Fruit fly (Drosophila melanogaster) whole organism, wandering third instar larva: ENCODE measurements around the gene CG14966.

ENCODE experiments used
- Abd-B ChIP-seq: fragments of >200 bp; optimal IDR thresholded peaks from 2 replicates; lab custom pipeline; 2017; ENCODE audit warnings: missing biosample characterization, missing genetic modification characterization
- CG32264 ChIP-seq: fragments of 200-800 bp; sonication (Bioruptor generic); optimal IDR thresholded peaks from 2 replicates; lab custom pipeline; 2016; ENCODE audit warnings: missing biosample characterization, missing genetic modification characterization
- CG9705 ChIP-seq: fragments of 200-800 bp; sonication (Bioruptor generic); optimal IDR thresholded peaks from 2 replicates; lab custom pipeline; 2018; ENCODE audit warnings: missing biosample characterization, mild to moderate bottlenecking, missing genetic modification characterization
- CrebA ChIP-seq: fragments of 200-800 bp; sonication (Bioruptor generic); optimal IDR thresholded peaks from 2 replicates; lab custom pipeline; 2016; ENCODE audit warnings: missing biosample characterization, mild to moderate bottlenecking, missing genetic modification characterization, borderline replicate concordance
- Dfd ChIP-seq: fragments of >200 bp; optimal IDR thresholded peaks from 2 replicates; lab custom pipeline; 2017; ENCODE audit warnings: missing biosample characterization, missing genetic modification characterization
- Dif ChIP-seq: fragments of 200-275, 200-300 bp; sonication (Bioruptor generic); optimal IDR thresholded peaks from 2 replicates; lab custom pipeline; 2018; ENCODE audit warnings: missing biosample characterization, missing genetic modification characterization; ENCODE audit not compliant: partially characterized antibody
- GATAd ChIP-seq: sonication (Bioruptor generic); optimal IDR thresholded peaks from 2 replicates; lab custom pipeline; 2016; ENCODE audit warnings: missing biosample characterization, missing genetic modification characterization
- HLH106 ChIP-seq: fragments of 200-800 bp; optimal IDR thresholded peaks from 3 replicates; lab custom pipeline; 2019; ENCODE audit warnings: missing biosample characterization, mild to moderate bottlenecking, missing genetic modification characterization, moderate library complexity
- Hnf4 ChIP-seq: fragments of 200-800 bp; sonication (Bioruptor generic); optimal IDR thresholded peaks from 2 replicates; lab custom pipeline; 2016; ENCODE audit warnings: missing biosample characterization, mild to moderate bottlenecking, missing genetic modification characterization
- Hr83 ChIP-seq: fragments of 200-300 bp; sonication (Bioruptor generic); optimal IDR thresholded peaks from 2 replicates; lab custom pipeline; 2016; ENCODE audit warnings: missing biosample characterization, mild to moderate bottlenecking, missing genetic modification characterization, moderate library complexity; ENCODE audit not compliant: poor library complexity, severe bottlenecking
- Jra ChIP-seq: sonication (Bioruptor generic); optimal IDR thresholded peaks from 2 replicates; lab custom pipeline; 2016; ENCODE audit warnings: missing biosample characterization, missing genetic modification characterization
- Mio ChIP-seq: sonication (Bioruptor generic); optimal IDR thresholded peaks from 2 replicates; lab custom pipeline; 2016; ENCODE audit warnings: missing biosample characterization, missing genetic modification characterization
- Myc ChIP-seq: fragments of >200 bp; optimal IDR thresholded peaks from 2 replicates; lab custom pipeline; 2017
- N ChIP-seq: fragments of >200 bp; optimal IDR thresholded peaks from 2 replicates; lab custom pipeline; 2018; ENCODE audit warnings: missing biosample characterization, missing external identifiers, missing genetic modification characterization
- OdsH ChIP-seq: fragments of 200-800 bp; sonication (Bioruptor generic); optimal IDR thresholded peaks from 2 replicates; lab custom pipeline; 2016; ENCODE audit warnings: missing biosample characterization, mild to moderate bottlenecking, missing genetic modification characterization
- Rel ChIP-seq, 2 experiments: fragments of 200-800 bp; sonication (Bioruptor generic) in 1 of 2; optimal IDR thresholded peaks; 2 replicates in 1 of 2; 3 replicates in 1 of 2; lab custom pipeline; 2016 to 2019; ENCODE audit warnings: mild to moderate bottlenecking in 2 of 2, missing biosample characterization in 2 of 2, missing genetic modification characterization in 2 of 2, moderate library complexity in 1 of 2
- Sp1 ChIP-seq: fragments of 200-800 bp; sonication (Bioruptor generic); optimal IDR thresholded peaks from 3 replicates; lab custom pipeline; 2019; ENCODE audit warnings: missing biosample characterization, mild to moderate bottlenecking, missing genetic modification characterization, moderate library complexity
- Vsx2 ChIP-seq: fragments of 200-300, 225-300 bp; sonication (Bioruptor generic); optimal IDR thresholded peaks from 2 replicates; lab custom pipeline; 2018; ENCODE audit warnings: missing biosample characterization, missing genetic modification characterization; ENCODE audit not compliant: partially characterized antibody
- br ChIP-seq: fragments of 200-800 bp; sonication (Bioruptor generic); optimal IDR thresholded peaks from 2 replicates; lab custom pipeline; 2016; ENCODE audit warnings: missing biosample characterization, missing genetic modification characterization
- dl ChIP-seq, 2 experiments: fragments of 175-275, 200-275 bp in 1 of 2; fragments of 200-275 bp in 1 of 2; sonication (Bioruptor generic); optimal IDR thresholded peaks; lab custom pipeline; 2018; ENCODE audit warnings: mild to moderate bottlenecking in 2 of 2, missing biosample characterization in 2 of 2, missing genetic modification characterization in 2 of 2, moderate library complexity in 2 of 2; ENCODE audit not compliant: partially characterized antibody in 2 of 2, insufficient read depth in 1 of 2
- dmrt93B ChIP-seq: fragments of 200-800 bp; sonication (Bioruptor generic); optimal IDR thresholded peaks from 2 replicates; lab custom pipeline; 2018; ENCODE audit warnings: missing biosample characterization, mild to moderate bottlenecking, missing genetic modification characterization
- dsf ChIP-seq: sonication (Bioruptor generic); optimal IDR thresholded peaks from 2 replicates; lab custom pipeline; 2016; ENCODE audit warnings: missing biosample characterization, missing genetic modification characterization, borderline replicate concordance
- ey ChIP-seq: fragments of 200-800 bp; sonication (Bioruptor generic); optimal IDR thresholded peaks from 2 replicates; lab custom pipeline; 2016; ENCODE audit warnings: missing biosample characterization, missing genetic modification characterization
- foxo ChIP-seq, 2 experiments: fragments of 200-800 bp; sonication (Bioruptor generic); optimal IDR thresholded peaks; 2 replicates in 1 of 2; 3 replicates in 1 of 2; lab custom pipeline; 2016 to 2017; ENCODE audit warnings: missing biosample characterization in 2 of 2, missing genetic modification characterization in 2 of 2
- fru ChIP-seq: fragments of 200-800 bp; sonication (Bioruptor generic); optimal IDR thresholded peaks from 3 replicates; lab custom pipeline; 2016; ENCODE audit warnings: missing biosample characterization, mild to moderate bottlenecking, missing genetic modification characterization
- h ChIP-seq: fragments of 200-800 bp; sonication (Bioruptor generic); optimal IDR thresholded peaks from 3 replicates; lab custom pipeline; 2016; ENCODE audit warnings: missing biosample characterization, mild to moderate bottlenecking, missing genetic modification characterization
- jim ChIP-seq: fragments of 175-275, 200-325 bp; sonication (Bioruptor generic); optimal IDR thresholded peaks from 2 replicates; lab custom pipeline; 2016; ENCODE audit warnings: missing biosample characterization, mild to moderate bottlenecking, missing genetic modification characterization
- lola ChIP-seq: fragments of >200 bp; optimal IDR thresholded peaks from 2 replicates; lab custom pipeline; 2017; ENCODE audit warnings: missing biosample characterization, missing genetic modification characterization
- pan ChIP-seq: fragments of >200 bp; optimal IDR thresholded peaks from 2 replicates; lab custom pipeline; 2017
- psq ChIP-seq: fragments of 200-800 bp; sonication (Bioruptor generic); optimal IDR thresholded peaks from 3 replicates; lab custom pipeline; 2017; ENCODE audit warnings: missing biosample characterization, mild to moderate bottlenecking, missing genetic modification characterization, moderate library complexity
- rgr ChIP-seq: fragments of 200-800 bp; sonication (Bioruptor generic); optimal IDR thresholded peaks from 3 replicates; lab custom pipeline; 2016; ENCODE audit warnings: missing biosample characterization, mild to moderate bottlenecking, missing genetic modification characterization
- sage ChIP-seq: fragments of 200-800 bp; sonication (Bioruptor generic); optimal IDR thresholded peaks from 2 replicates; lab custom pipeline; 2016; ENCODE audit warnings: missing biosample characterization, mild to moderate bottlenecking, missing genetic modification characterization
- tai ChIP-seq: sonication (Bioruptor generic); optimal IDR thresholded peaks from 2 replicates; lab custom pipeline; 2016; ENCODE audit warnings: missing biosample characterization, missing genetic modification characterization
- usp ChIP-seq: fragments of >200 bp; optimal IDR thresholded peaks from 2 replicates; lab custom pipeline; 2017; ENCODE audit warnings: missing biosample characterization, missing genetic modification characterization

Gene CG14966

dm6 chr3L:3225769-3226457 is 28.5 kb upstream of the CG14966 start:
- TF ChIP-seq Dfd: no peak
- TF ChIP-seq Dif (GFP tag; lab: Kevin White, UChicago): peak; percentile 99
- TF ChIP-seq CrebA: no peak
- TF ChIP-seq dl (GFP tag; optimal IDR thresholded peaks at IDR 0.05; lab: Kevin White, UChicago; ENCODE audit: insufficient read depth in 1 of 2, partially characterized antibody in 2 of 2): peak in 1 of 2 experiments; percentile 92
- TF ChIP-seq foxo (GFP tag; optimal IDR thresholded peaks at IDR 0.05; lab: Kevin White, UChicago): no peak
- peak; percentile 66 for TF ChIP-seq psq (GFP tag; lab: Kevin White, UChicago)
- peak; percentile 35 for TF ChIP-seq br (GFP tag; lab: Kevin White, UChicago)
- no peak for TF ChIP-seq dsf (GFP tag; lab: Kevin White, UChicago)
- no peak for TF ChIP-seq Myc (lab: Kevin White, UChicago)
- TF ChIP-seq Jra: no peak
- TF ChIP-seq lola (GFP tag; lab: Kevin White, UChicago): peak; percentile 83
- no peak for TF ChIP-seq pan (lab: Kevin White, UChicago)
- TF ChIP-seq Sp1 (GFP tag; lab: Kevin White, UChicago): peak; percentile 20
- no peak for TF ChIP-seq dmrt93B (GFP tag; lab: Kevin White, UChicago)

dm6 chr3L:3224740-3225719 is 27.6 kb upstream of the CG14966 start, which contains the start of gene Larp4B:
Gene Larp4B (plus strand): TSS chr3L:3224838.
- TF ChIP-seq CrebA (no peak), psq (GFP tag; lab: Kevin White, UChicago) (no peak), HLH106 (tag; lab: Kevin White, UChicago) (no peak), fru (GFP tag; lab: Kevin White, UChicago) (no peak), Sp1 (GFP tag; lab: Kevin White, UChicago) (peak; percentile 6), Dfd (no peak), Hnf4 (no peak), Rel (GFP tag; optimal IDR thresholded peaks at IDR 0.05; lab: Kevin White, UChicago) (no peak), Rel (tag; optimal IDR thresholded peaks at IDR 0.05; lab: Kevin White, UChicago) (peak; percentile 97), Jra (peak; percentile 27), Mio (GFP tag; lab: Kevin White, UChicago) (no peak), GATAd (GFP tag; lab: Kevin White, UChicago) (no peak), br (GFP tag; lab: Kevin White, UChicago) (no peak), CG32264 (no peak), foxo (GFP tag; optimal IDR thresholded peaks at IDR 0.05; lab: Kevin White, UChicago) (peak in 1 of 2 experiments; percentile 17), dl (GFP tag; optimal IDR thresholded peaks at IDR 0.05; lab: Kevin White, UChicago; ENCODE audit: insufficient read depth in 1 of 2, partially characterized antibody in 2 of 2) (no peak), jim (no peak), h (GFP tag; lab: Kevin White, UChicago) (peak; percentile 13), OdsH (GFP tag; lab: Kevin White, UChicago) (no peak), tai (GFP tag; lab: Kevin White, UChicago) (no peak), rgr (GFP tag; lab: Kevin White, UChicago) (peak; percentile 36), sage (GFP tag; lab: Kevin White, UChicago) (no peak), usp (GFP tag; lab: Kevin White, UChicago) (no peak), N (GFP tag; lab: Kevin White, UChicago) (no peak)
- TF ChIP-seq, all 38 proteins: peak for 6

- TF ChIP-seq rgr (GFP tag; lab: Kevin White, UChicago) (no peak), ey (GFP tag; lab: Kevin White, UChicago) (no peak), CrebA (no peak), HLH106 (tag; lab: Kevin White, UChicago) (no peak), Vsx2 (no peak), CG9705 (GFP tag; lab: Kevin White, UChicago) (no peak), Dif (GFP tag; lab: Kevin White, UChicago) (no peak), Rel (GFP tag; optimal IDR thresholded peaks at IDR 0.05; lab: Kevin White, UChicago) (no peak), Rel (tag; optimal IDR thresholded peaks at IDR 0.05; lab: Kevin White, UChicago) (no peak), Mio (GFP tag; lab: Kevin White, UChicago) (no peak), jim (no peak), Hnf4 (no peak), Hr83 (GFP tag; lab: Kevin White, UChicago) (no peak), dl (GFP tag; optimal IDR thresholded peaks at IDR 0.05; lab: Kevin White, UChicago; ENCODE audit: insufficient read depth in 1 of 2, partially characterized antibody in 2 of 2) (no peak), h (GFP tag; lab: Kevin White, UChicago) (no peak), Myc (lab: Kevin White, UChicago) (no peak), Abd-B (GFP tag; lab: Kevin White, UChicago) (no peak), OdsH (GFP tag; lab: Kevin White, UChicago) (no peak), dsf (GFP tag; lab: Kevin White, UChicago) (no peak)
Observed at dm6 chr3L:3223390-3223914, 26.0 kb upstream of the CG14966 start.
